Fruit fly (Drosophila melanogaster) whole organism, embryonic: Measurements from ENCODE around the gene CG9254.

Experiments
- Adf1 ChIP-seq: fragments of 200-800 bp; sonication (Bioruptor generic); IDR thresholded peaks from 2 replicates; pipeline ENCODE4 v1.3.6; 2022; ENCODE audit warnings: missing biosample characterization, missing genetic modification characterization
- Aef1 ChIP-seq: fragments of 200-800 bp; sonication (Bioruptor generic); IDR thresholded peaks from 3 replicates; pipeline ENCODE4 v1.3.6; 2022; ENCODE audit warnings: missing biosample characterization, missing genetic modification characterization
- Bgb ChIP-seq: fragments of 200-800 bp; sonication (Bioruptor generic); IDR thresholded peaks from 2 replicates; pipeline ENCODE4 v1.3.6; 2022; ENCODE audit warnings: missing biosample characterization, missing genetic modification characterization; ENCODE audit not compliant: partially characterized antibody
- CG10321 ChIP-seq: fragments of 200-800 bp; sonication (Bioruptor generic); IDR thresholded peaks from 2 replicates; pipeline ENCODE4 v1.3.6; 2022; ENCODE audit warnings: missing biosample characterization, missing genetic modification characterization
- CG11723 ChIP-seq: fragments of 200-800 bp; sonication (Bioruptor generic); optimal IDR thresholded peaks from 2 replicates; lab custom pipeline; 2017; ENCODE audit warnings: missing biosample characterization, mild to moderate bottlenecking, missing genetic modification characterization
- CG12219 ChIP-seq: fragments of 200-800 bp; sonication (Bioruptor generic); optimal IDR thresholded peaks from 3 replicates; lab custom pipeline; 2018; ENCODE audit warnings: missing biosample characterization, mild to moderate bottlenecking, missing genetic modification characterization
- CG12769 ChIP-seq: fragments of 200-800 bp; sonication (Bioruptor generic); optimal IDR thresholded peaks from 2 replicates; lab custom pipeline; 2019; ENCODE audit warnings: missing biosample characterization, mild to moderate bottlenecking, missing genetic modification characterization, moderate library complexity
- CG13296 ChIP-seq: fragments of 200-800 bp; sonication (Bioruptor generic); optimal IDR thresholded peaks from 3 replicates; lab custom pipeline; 2018; ENCODE audit warnings: missing biosample characterization, mild to moderate bottlenecking, missing genetic modification characterization
- CG13775 ChIP-seq: fragments of 200-800 bp; sonication (Bioruptor generic); optimal IDR thresholded peaks from 3 replicates; lab custom pipeline; 2017; ENCODE audit warnings: missing biosample characterization, mild to moderate bottlenecking, missing genetic modification characterization
- CG14710 ChIP-seq: fragments of 200-800 bp; sonication (Bioruptor generic); optimal IDR thresholded peaks from 3 replicates; lab custom pipeline; 2019; ENCODE audit warnings: missing biosample characterization, mild to moderate bottlenecking, missing genetic modification characterization, moderate library complexity
- CG15011 ChIP-seq: fragments of 200-800 bp; sonication (Bioruptor generic); optimal IDR thresholded peaks from 3 replicates; lab custom pipeline; 2018; ENCODE audit warnings: missing biosample characterization, mild to moderate bottlenecking, missing genetic modification characterization
- CG1529 ChIP-seq: fragments of 200-800 bp; sonication (Bioruptor generic); optimal IDR thresholded peaks from 3 replicates; lab custom pipeline; 2018; ENCODE audit warnings: missing biosample characterization, missing genetic modification characterization
- CG1832 ChIP-seq: fragments of 200-800 bp; sonication (Bioruptor generic); optimal IDR thresholded peaks from 2 replicates; lab custom pipeline; 2017; ENCODE audit warnings: missing biosample characterization, mild to moderate bottlenecking, missing genetic modification characterization, inconsistent platforms
- CG2120 ChIP-seq: fragments of 200-800 bp; sonication (Bioruptor generic); optimal IDR thresholded peaks from 3 replicates; lab custom pipeline; 2016; ENCODE audit warnings: missing biosample characterization, missing genetic modification characterization
- CG2712 ChIP-seq: fragments of 200-800 bp; optimal IDR thresholded peaks from 3 replicates; lab custom pipeline; 2019; ENCODE audit warnings: missing biosample characterization, mild to moderate bottlenecking, missing genetic modification characterization, moderate library complexity
- CG30020 ChIP-seq: fragments of 200-800 bp; optimal IDR thresholded peaks from 2 replicates; lab custom pipeline; 2019; ENCODE audit warnings: missing biosample characterization, mild to moderate bottlenecking, missing genetic modification characterization, moderate library complexity
- CG3163 ChIP-seq: fragments of 200-800 bp; sonication (Bioruptor generic); optimal IDR thresholded peaks from 3 replicates; lab custom pipeline; 2016; ENCODE audit warnings: missing biosample characterization, missing genetic modification characterization
- CG3995 ChIP-seq: fragments of 200-800 bp; sonication (Bioruptor generic); optimal IDR thresholded peaks from 3 replicates; lab custom pipeline; 2016; ENCODE audit warnings: missing biosample characterization, missing genetic modification characterization
- CG4730 ChIP-seq: fragments of 200-800 bp; sonication (Bioruptor generic); IDR thresholded peaks from 2 replicates; pipeline ENCODE4 v1.3.6; 2022; ENCODE audit warnings: missing biosample characterization, missing genetic modification characterization
- CG5180 ChIP-seq: fragments of 200-800 bp; sonication (Bioruptor generic); optimal IDR thresholded peaks from 3 replicates; lab custom pipeline; 2017; ENCODE audit warnings: missing biosample characterization, missing genetic modification characterization, mild to moderate bottlenecking, moderate library complexity, missing genetic modification reagents
- CG5245 ChIP-seq: fragments of 200-800 bp; sonication (Bioruptor generic); optimal IDR thresholded peaks from 3 replicates; lab custom pipeline; 2016; ENCODE audit warnings: missing biosample characterization, missing genetic modification characterization
- CG6765 ChIP-seq: fragments of 200-800 bp; sonication (Bioruptor generic); optimal IDR thresholded peaks from 3 replicates; lab custom pipeline; 2017; ENCODE audit warnings: missing biosample characterization, mild to moderate bottlenecking, missing genetic modification characterization
- CG6813 ChIP-seq: fragments of 200-800 bp; sonication (Bioruptor generic); optimal IDR thresholded peaks from 2 replicates; lab custom pipeline; 2017; ENCODE audit warnings: missing biosample characterization, missing genetic modification characterization, mild to moderate bottlenecking, moderate library complexity, missing genetic modification reagents
- CG8290 ChIP-seq, 3 experiments: fragments of 200-800 bp; sonication (Bioruptor generic); optimal IDR thresholded peaks; 2 replicates each; lab custom pipeline; 2016 to 2019; ENCODE audit warnings: missing biosample characterization in 3 of 3, missing genetic modification characterization in 3 of 3, mild to moderate bottlenecking in 2 of 3, moderate library complexity in 1 of 3
- CG9817 ChIP-seq: fragments of 200-800 bp; sonication (Bioruptor generic); optimal IDR thresholded peaks from 2 replicates; lab custom pipeline; 2018; ENCODE audit warnings: missing biosample characterization, mild to moderate bottlenecking, missing genetic modification characterization, moderate library complexity
- CkIIα-i1 ChIP-seq: fragments of 200-800 bp; sonication (Bioruptor generic); IDR thresholded peaks from 2 replicates; pipeline ENCODE4 v1.3.6; 2022; ENCODE audit warnings: missing biosample characterization, missing genetic modification characterization
- D19A ChIP-seq: fragments of 200-800 bp; optimal IDR thresholded peaks from 3 replicates; lab custom pipeline; 2019; ENCODE audit warnings: missing biosample characterization, mild to moderate bottlenecking, missing genetic modification characterization, moderate library complexity
- Dll ChIP-seq: fragments of 200-800 bp; sonication (Bioruptor generic); IDR thresholded peaks from 4 replicates; pipeline ENCODE4 v1.3.6; 2022; ENCODE audit warnings: missing biosample characterization, missing genetic modification characterization; ENCODE audit not compliant: partially characterized antibody
- Fer3 ChIP-seq: fragments of 200-800 bp; sonication (Bioruptor generic); optimal IDR thresholded peaks from 2 replicates; lab custom pipeline; 2018; ENCODE audit warnings: missing biosample characterization, mild to moderate bottlenecking, missing genetic modification characterization, moderate library complexity
- MTF-1 ChIP-seq: fragments of 200-800 bp; sonication (Bioruptor generic); optimal IDR thresholded peaks from 2 replicates; lab custom pipeline; 2018; ENCODE audit warnings: missing biosample characterization, mild to moderate bottlenecking, missing genetic modification characterization, borderline replicate concordance
- Mes4 ChIP-seq: fragments of 200-800 bp; sonication (Bioruptor generic); optimal IDR thresholded peaks from 2 replicates; lab custom pipeline; 2016; ENCODE audit warnings: missing biosample characterization, missing genetic modification characterization
- Mrtf ChIP-seq: fragments of 200-800 bp; sonication (Bioruptor generic); IDR thresholded peaks from 3 replicates; pipeline ENCODE4 v1.3.6; 2022; ENCODE audit warnings: missing biosample characterization, missing genetic modification characterization
- Myb ChIP-seq: fragments of 200-800 bp; sonication (Bioruptor generic); optimal IDR thresholded peaks from 2 replicates; lab custom pipeline; 2016; ENCODE audit warnings: missing biosample characterization, missing genetic modification characterization
- Ptx1 ChIP-seq: fragments of 200-800 bp; sonication (Bioruptor generic); IDR thresholded peaks from 2 replicates; pipeline ENCODE4 v1.3.6; 2022; ENCODE audit warnings: missing biosample characterization, missing genetic modification characterization
- Sry-δ ChIP-seq: fragments of 200-800 bp; sonication (Bioruptor generic); optimal IDR thresholded peaks from 2 replicates; lab custom pipeline; 2016; ENCODE audit warnings: missing biosample characterization, missing genetic modification characterization
- az2 ChIP-seq: fragments of 200-800 bp; sonication (Bioruptor generic); optimal IDR thresholded peaks from 3 replicates; lab custom pipeline; 2016; ENCODE audit warnings: missing biosample characterization, missing genetic modification characterization
- bigmax ChIP-seq: fragments of 200-800 bp; sonication (Bioruptor generic); optimal IDR thresholded peaks from 2 replicates; lab custom pipeline; 2018; ENCODE audit warnings: missing biosample characterization, mild to moderate bottlenecking, missing genetic modification characterization
- crol ChIP-seq: fragments of 200-800 bp; sonication (Bioruptor generic); IDR thresholded peaks from 2 replicates; pipeline ENCODE4 v1.3.6; 2022; ENCODE audit warnings: missing biosample characterization, missing genetic modification characterization
- dmrt11E ChIP-seq: fragments of 200-800 bp; sonication (Bioruptor generic); optimal IDR thresholded peaks from 3 replicates; lab custom pipeline; 2018; ENCODE audit warnings: missing biosample characterization, mild to moderate bottlenecking, missing genetic modification characterization, moderate library complexity
- fd96Cb ChIP-seq: fragments of 200-800 bp; sonication (Bioruptor generic); optimal IDR thresholded peaks from 2 replicates; lab custom pipeline; 2018; ENCODE audit warnings: missing biosample characterization, mild to moderate bottlenecking, missing genetic modification characterization, moderate library complexity
- grau ChIP-seq: fragments of 200-800 bp; optimal IDR thresholded peaks from 3 replicates; lab custom pipeline; 2019; ENCODE audit warnings: missing biosample characterization, mild to moderate bottlenecking, missing genetic modification characterization, moderate library complexity
- her ChIP-seq: fragments of 200-800 bp; sonication (Bioruptor generic); optimal IDR thresholded peaks from 2 replicates; lab custom pipeline; 2016; ENCODE audit warnings: missing biosample characterization, missing genetic modification characterization
- hth ChIP-seq: fragments of >200 bp; optimal IDR thresholded peaks from 2 replicates; lab custom pipeline; 2017; ENCODE audit warnings: inconsistent platforms
- maf-S ChIP-seq: fragments of 200-800 bp; sonication (Bioruptor generic); optimal IDR thresholded peaks from 2 replicates; lab custom pipeline; 2016; ENCODE audit warnings: missing biosample characterization, missing genetic modification characterization
- prd ChIP-seq, 3 experiments: fragments of >200 bp in 2 of 3; fragments of 200-800 bp in 1 of 3; sonication (Bioruptor generic) in 1 of 3; optimal IDR thresholded peaks in 2 of 3; IDR thresholded peaks in 1 of 3; 2 replicates in 2 of 3; 3 replicates in 1 of 3; pipeline versions ENCODE4 v1.3.6 to Lab custom; 2017 to 2022; ENCODE audit warnings: missing biosample characterization in 1 of 3, missing genetic modification characterization in 1 of 3
- pros ChIP-seq: fragments of 200-800 bp; sonication (Bioruptor generic); optimal IDR thresholded peaks from 3 replicates; lab custom pipeline; 2019; ENCODE audit warnings: missing biosample characterization, mild to moderate bottlenecking, missing genetic modification characterization, moderate library complexity
- row ChIP-seq: fragments of 200-800 bp; sonication (Bioruptor generic); IDR thresholded peaks from 3 replicates; pipeline ENCODE4 v1.3.6; 2022; ENCODE audit warnings: missing biosample characterization, missing genetic modification characterization

CG9254 gene

dm6 chr2L:13547738-13548726, 49.0 kb downstream of the CG9254 start (continued):
- TF ChIP-seq crol (GFP tag; lab: Robert Waterston, UW) (peak; percentile 82), Ptx1 (GFP tag; lab: Robert Waterston, UW) (peak; percentile 28), Dll (GFP tag; lab: Robert Waterston, UW) (no peak), CG1529 (GFP tag; lab: Kevin White, UChicago) (no peak), CG6765 (GFP tag; lab: Kevin White, UChicago) (peak; percentile 21), CG12769 (tag; lab: Kevin White, UChicago) (peak; percentile 52), MTF-1 (GFP tag; lab: Kevin White, UChicago) (no peak), row (GFP tag; lab: Robert Waterston, UW) (peak; percentile 73), dmrt11E (tag; lab: Kevin White, UChicago) (peak; percentile 58), CG5245 (GFP tag; lab: Kevin White, UChicago) (peak; percentile 1), CG6813 (GFP tag; lab: Kevin White, UChicago) (peak; percentile 59), CG13296 (peak; percentile 24), CG9817 (tag; lab: Kevin White, UChicago) (peak; percentile 33), Aef1 (GFP tag; lab: Robert Waterston, UW) (peak; percentile 7; the same call in 1 of the 3 replicates), hth (no peak), Sry-δ (GFP tag; lab: Kevin White, UChicago) (no peak), CG14710 (peak; percentile 37), Mes4 (no peak), Bgb (peak; percentile 40; the same call in 1 of the 2 replicates), CG11723 (GFP tag; lab: Kevin White, UChicago) (no peak), CG8290 (GFP tag; optimal IDR thresholded peaks at IDR 0.05; lab: Kevin White, UChicago) (peak; percentile 41), CG8290 (tag; optimal IDR thresholded peaks at IDR 0.05; lab: Kevin White, UChicago) (peak in 1 of 2 experiments; percentile 32), CkIIα-i1 (GFP tag; lab: Robert Waterston, UW) (no peak), D19A (tag; lab: Kevin White, UChicago) (peak; percentile 28), Adf1 (GFP tag; lab: Robert Waterston, UW) (peak; percentile 81), CG10321 (peak; percentile 58), Fer3 (tag; lab: Kevin White, UChicago) (peak; percentile 8), maf-S (GFP tag; lab: Kevin White, UChicago) (peak; percentile 54), CG3995 (no peak), grau (tag; lab: Kevin White, UChicago) (peak; percentile 64), CG30020 (tag; lab: Kevin White, UChicago) (no peak), CG4730 (GFP tag; lab: Robert Waterston, UW) (no peak), bigmax (GFP tag; lab: Kevin White, UChicago) (no peak), fd96Cb (tag; lab: Kevin White, UChicago) (peak; percentile 34), Myb (GFP tag; lab: Kevin White, UChicago) (peak; percentile 26), her (no peak), prd (optimal IDR thresholded peaks at IDR 0.05; lab: Kevin White, UChicago) (no peak), prd (GFP tag; IDR thresholded peaks at IDR 0.05; lab: Robert Waterston, UW) (no peak), CG1832 (GFP tag; lab: Kevin White, UChicago) (peak; percentile 51), az2 (GFP tag; lab: Kevin White, UChicago) (peak; percentile 33), CG13775 (GFP tag; lab: Kevin White, UChicago) (peak; percentile 28), pros (GFP tag; lab: Kevin White, UChicago) (no peak), CG5180 (no peak), CG12219 (GFP tag; lab: Kevin White, UChicago) (no peak), CG15011 (peak; percentile 32), CG3163 (GFP tag; lab: Kevin White, UChicago) (peak; percentile 21), CG2120 (GFP tag; lab: Kevin White, UChicago) (peak; percentile 82), CG2712 (tag; lab: Kevin White, UChicago) (peak; percentile 63), Mrtf (no peak)
